Fruit fly (Drosophila melanogaster) S2 (cell line): Measurements from ENCODE around the gene betaNACtes1.

ENCODE experiments used
- CG8478 ChIP-seq: fragments of >200 bp; optimal IDR thresholded peaks from 2 replicates; lab custom pipeline; 2018
- CTCF ChIP-seq, 2 experiments: fragments of >200 bp; optimal IDR thresholded peaks; 2 replicates each; lab custom pipeline; 2018

The betaNACtes1 gene

DNA sequence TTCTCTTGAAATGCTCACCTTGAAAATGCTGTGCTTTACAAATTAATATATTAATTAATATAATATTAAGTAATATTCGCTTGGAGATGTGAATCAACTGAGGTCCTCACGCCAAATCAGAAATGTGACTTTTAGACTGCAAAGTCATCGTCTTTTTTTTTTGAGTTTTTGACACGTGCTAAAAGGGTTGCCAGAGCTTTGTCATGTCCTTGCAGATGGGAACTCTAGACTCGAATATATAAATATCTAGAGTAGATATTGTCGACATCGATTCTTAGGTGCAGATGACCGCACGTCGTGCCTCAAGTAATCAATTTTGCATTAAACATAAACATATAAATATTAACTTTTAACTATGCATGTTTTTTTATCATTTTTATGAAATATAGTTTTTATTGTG is at the start of gene betaNACtes1:
Gene betaNACtes1, minus strand, starts transcription at position 101 of the 400 bp plus-strand sequence.
- TF ChIP-seq CG8478 (no peak), CTCF (optimal IDR thresholded peaks at IDR 0.05; lab: Kevin White, UChicago) (no peak)

DNA sequence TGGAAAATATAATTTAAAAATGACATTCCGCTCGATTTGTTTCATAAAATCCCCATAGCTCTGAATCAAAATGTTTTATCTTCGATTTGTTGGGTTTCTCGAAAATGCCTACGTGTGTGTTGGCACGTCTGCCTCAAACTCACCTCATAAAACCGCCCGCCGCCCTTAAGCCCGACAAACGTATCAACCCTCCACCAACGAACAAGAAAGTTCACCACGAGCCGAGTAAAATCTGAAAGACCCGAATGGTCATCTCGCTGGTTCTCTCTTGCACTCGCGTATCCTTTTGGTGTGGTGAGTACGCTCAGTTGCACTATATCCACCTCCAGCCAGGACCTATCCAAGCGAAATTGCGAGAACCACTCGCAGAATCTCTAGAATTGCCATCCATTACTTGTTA is 49.6 kb upstream of the betaNACtes1 start:
- TF ChIP-seq CG8478 (no peak), CTCF (optimal IDR thresholded peaks at IDR 0.05; lab: Kevin White, UChicago) (no peak)

DNA sequence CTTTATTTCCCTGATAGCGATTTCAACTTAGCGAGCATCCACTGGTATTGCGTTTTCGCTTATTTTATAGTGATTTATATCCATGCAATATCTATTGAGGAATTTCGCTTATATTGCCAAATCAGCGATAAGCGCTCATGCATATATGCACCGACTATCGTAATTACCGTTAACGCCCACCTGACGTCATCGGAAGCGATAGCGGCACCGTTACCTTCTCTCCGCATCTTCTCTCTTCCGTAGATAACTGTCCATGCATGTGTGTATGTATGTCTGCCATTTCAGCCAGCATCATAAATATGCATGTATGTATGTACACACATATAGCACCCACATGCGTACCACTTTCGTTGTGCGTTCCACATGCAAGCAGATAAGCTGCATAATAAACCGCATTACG is 48.8 kb upstream of the betaNACtes1 start:
- TF ChIP-seq CG8478 (no peak), CTCF (optimal IDR thresholded peaks at IDR 0.05; lab: Kevin White, UChicago) (no peak)

DNA sequence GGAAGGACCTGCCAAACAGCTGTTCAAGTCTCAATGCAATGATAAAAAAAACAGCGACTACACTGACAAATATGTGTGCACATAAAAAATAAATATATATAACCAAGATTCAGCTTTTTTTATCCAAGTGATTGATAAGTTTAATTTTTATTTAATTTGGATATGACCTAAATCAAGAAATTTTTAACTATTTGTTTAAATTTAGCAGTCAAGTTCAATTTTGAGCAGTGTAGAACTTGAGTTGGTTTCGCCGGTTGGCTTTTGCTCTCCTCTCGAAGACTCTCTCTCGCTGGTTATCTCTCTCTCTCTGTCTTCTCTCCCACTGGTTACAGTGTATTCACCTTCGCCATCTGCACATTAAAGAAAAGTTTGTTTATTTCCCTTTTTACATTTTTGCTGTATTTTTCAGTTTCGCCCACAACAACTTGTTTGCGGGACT is 45.6 kb upstream of the betaNACtes1 start:
- no peak for TF ChIP-seq CTCF (optimal IDR thresholded peaks at IDR 0.05; lab: Kevin White, UChicago)
- TF ChIP-seq CG8478, result no peak

DNA sequence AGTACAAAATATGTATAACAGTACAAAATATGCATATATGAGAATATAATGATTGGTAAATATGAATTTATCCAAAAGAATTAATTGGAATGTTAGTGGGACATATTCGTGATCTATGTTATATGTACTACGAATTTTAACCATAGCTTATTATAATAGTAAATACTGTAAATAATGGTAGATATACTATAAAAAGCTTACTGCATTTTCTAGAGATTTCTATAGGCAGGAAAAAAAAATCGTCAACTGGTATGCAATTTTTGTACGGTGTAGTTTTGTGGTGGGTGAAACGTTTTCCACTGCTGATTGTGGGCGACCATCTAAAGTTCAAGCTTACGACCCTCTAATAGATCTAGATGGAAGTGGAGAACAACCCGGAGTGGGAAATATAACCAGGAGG is 44.4 kb upstream of the betaNACtes1 start:
- TF ChIP-seq CTCF (optimal IDR thresholded peaks at IDR 0.05; lab: Kevin White, UChicago) (no peak), CG8478 (no peak)

DNA sequence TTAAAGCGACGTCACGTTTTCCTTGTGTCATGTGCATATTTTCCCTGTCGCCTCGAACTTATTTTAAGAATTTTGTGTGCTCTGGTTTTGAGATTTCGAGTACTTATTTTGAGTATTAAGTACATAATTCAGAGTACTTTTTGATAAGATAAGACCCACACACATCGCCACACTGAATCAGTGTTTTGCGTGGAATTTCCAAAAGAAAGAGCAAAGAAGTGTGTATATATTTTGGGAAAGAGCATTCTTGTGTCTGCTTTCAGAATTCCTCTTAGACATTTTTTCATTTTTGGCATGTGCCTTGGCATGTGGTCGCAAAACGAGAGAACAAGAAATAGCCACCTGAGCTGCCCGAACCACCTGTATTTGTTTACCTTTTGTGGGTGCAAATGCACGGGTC is 43.4 kb upstream of the betaNACtes1 start:
- no peak for TF ChIP-seq CTCF (optimal IDR thresholded peaks at IDR 0.05; lab: Kevin White, UChicago)
- TF ChIP-seq CG8478, result no peak

DNA sequence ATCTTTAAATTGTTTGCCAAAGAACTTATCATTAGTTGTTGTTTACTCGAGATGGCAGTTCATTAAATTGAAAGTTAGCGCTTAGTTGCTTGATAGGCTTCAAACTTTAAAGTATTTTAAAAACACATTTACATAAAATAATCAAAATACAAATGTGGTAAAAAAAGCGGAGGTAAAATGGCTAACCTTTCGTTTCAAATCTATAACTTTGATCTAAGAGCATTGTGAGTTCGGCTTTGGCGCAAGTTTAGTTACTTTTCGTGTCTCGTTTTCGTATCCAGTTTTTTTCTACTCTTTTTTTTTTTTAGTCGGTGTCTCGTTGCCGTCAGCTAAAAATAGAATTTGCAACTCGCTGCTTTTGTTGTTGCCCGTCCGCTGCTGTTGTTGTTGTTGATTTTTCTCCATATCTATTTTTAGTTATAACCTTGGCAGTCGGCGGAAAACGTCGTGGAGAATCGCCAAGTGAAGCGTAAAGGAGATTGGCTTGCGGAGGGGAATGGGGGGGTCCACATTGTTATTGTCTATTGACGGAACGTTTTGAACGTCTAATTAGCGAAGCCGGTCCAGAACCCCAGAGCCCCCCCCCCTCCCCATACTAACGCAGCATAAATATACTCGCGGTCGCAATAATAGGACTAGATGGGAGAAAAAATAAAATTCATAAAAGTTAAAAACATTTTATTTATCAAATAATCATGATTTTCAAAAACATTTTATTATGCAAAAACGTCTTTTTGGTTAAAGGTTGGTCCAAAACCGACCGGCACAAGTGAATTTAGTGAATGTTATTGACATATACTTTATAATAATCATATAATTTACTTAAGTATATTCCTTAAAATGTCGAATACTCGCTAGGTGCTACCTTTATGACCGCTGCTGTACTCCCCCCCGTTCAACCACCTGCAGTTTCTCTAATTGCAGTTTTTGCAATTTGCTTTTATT is 42.4 kb upstream of the betaNACtes1 start:
- no peak for TF ChIP-seq CTCF (optimal IDR thresholded peaks at IDR 0.05; lab: Kevin White, UChicago)
- no peak for TF ChIP-seq CG8478

DNA sequence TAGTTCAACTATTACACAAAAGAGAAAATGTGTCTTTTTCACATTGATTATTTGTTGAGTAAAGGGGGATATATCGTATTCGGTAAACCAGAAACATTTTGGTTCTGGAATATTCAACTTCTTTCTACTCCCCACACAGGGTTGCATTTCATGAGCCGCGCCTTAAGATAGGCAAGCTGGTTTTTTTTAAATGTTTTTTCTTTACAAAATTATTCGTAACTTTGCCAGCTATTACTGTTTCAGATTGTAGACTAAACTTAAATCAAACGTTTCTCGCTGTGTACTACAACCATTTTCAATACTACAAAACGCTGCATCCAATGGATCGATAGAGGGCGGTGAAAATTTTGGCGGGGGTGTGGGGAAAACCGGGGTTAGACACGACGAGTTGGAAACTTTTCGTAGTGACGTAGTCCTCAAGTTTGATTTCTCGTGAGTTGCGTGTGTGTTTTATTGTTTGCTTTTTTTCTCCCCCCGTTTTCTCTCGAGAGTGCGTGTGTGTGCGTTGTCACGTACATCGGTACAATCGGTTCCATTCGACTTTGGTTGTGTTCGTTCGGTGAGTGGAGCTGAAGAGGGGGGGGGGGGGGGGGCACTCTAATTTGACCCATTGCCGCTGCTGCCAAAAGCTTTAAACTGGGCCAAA is 41.2 kb upstream of the betaNACtes1 start:
- TF ChIP-seq CTCF (optimal IDR thresholded peaks at IDR 0.05; lab: Kevin White, UChicago) (no peak), CG8478 (no peak)

DNA sequence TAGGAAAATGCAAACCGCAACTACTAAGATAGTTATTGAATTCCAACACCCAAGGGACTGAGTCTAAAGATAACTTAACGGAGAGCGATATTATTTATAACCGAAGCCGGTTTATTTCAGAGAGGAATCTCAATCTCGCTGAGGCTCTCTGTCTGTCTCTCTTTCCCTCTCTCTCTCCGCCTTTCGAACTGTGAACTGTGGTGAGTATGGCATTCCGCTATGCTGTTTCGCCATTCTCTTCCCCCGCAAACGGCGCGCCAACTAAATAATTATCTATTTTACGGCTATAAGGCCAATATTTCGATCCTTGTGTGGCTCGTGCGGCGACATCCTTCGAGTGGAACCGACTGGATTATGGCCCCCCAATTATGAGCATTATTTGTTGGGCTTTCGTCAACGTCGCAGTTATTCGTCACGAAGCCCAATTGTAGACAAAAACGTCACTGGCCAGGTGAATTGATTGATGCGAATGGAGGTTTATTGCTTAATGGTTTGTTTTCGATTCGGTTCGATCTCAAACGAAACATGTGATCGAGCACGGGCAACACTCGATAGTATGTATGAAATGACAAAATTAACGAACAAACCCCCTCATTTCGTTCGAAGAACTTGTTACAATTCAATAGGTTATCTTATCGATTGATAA is 39.8 kb upstream of the betaNACtes1 start:
- TF ChIP-seq CG8478, result no peak
- no peak for TF ChIP-seq CTCF (optimal IDR thresholded peaks at IDR 0.05; lab: Kevin White, UChicago)

DNA sequence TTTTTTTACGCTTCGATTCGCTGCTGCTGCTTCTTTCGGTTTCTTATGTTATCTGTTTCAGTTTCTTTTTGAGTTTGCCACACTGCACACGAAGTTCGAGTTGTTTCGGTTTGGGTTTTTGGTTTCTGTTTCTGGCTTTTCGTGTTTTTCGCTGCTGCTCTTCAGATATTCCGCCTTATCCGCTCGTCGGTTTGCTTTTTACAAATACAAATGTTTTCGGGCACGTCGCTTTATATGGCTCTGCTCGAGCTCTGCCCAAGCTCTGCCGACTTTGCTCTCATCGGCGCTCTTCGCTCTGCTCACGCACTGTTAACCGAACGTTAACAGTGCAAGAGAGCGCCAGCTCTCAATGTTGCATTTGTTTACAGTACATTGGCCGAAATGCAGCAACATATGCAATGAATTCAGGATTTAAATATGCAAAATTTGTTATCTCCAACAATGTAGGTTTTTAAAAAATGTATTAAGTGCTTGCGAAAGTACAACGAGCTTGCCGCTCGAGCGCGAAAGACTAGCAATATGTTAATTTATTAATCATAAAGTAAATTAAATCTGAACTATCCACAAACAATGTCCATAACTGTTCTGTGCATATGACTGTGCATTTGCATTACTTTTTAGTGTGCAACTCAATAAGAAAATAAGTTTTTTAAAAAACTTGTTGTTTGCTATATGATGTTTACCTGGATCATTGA is 39.0 kb upstream of the betaNACtes1 start:
- TF ChIP-seq CG8478 (no peak), CTCF (optimal IDR thresholded peaks at IDR 0.05; lab: Kevin White, UChicago) (no peak)

DNA sequence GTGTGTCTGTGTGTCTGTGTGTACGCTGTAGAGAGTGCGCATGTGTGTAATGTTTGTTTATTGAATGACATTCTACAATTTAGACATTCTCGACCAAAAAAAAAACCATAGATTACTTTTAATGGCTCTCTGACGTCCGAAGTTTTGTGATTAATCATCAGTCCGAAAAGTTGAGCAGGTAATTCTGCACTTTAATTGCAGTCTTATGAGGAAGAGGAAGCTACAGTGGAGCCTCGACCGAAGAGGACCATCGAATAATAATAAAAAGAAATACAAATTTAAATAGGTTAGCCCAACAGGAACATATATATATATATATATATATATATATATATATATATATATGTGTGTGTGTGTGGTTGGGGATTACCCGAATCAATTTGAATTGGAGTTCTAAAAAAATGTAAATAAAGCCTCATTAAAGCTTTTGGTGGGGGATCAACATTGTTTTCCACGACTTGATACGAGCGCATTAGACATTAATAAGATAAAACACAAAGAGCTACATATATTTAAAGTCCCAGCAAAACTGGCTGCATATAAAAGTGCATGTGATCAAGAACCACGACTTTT is 36.9 kb upstream of the betaNACtes1 start:
- TF ChIP-seq CTCF (optimal IDR thresholded peaks at IDR 0.05; lab: Kevin White, UChicago) (no peak), CG8478 (no peak)

DNA sequence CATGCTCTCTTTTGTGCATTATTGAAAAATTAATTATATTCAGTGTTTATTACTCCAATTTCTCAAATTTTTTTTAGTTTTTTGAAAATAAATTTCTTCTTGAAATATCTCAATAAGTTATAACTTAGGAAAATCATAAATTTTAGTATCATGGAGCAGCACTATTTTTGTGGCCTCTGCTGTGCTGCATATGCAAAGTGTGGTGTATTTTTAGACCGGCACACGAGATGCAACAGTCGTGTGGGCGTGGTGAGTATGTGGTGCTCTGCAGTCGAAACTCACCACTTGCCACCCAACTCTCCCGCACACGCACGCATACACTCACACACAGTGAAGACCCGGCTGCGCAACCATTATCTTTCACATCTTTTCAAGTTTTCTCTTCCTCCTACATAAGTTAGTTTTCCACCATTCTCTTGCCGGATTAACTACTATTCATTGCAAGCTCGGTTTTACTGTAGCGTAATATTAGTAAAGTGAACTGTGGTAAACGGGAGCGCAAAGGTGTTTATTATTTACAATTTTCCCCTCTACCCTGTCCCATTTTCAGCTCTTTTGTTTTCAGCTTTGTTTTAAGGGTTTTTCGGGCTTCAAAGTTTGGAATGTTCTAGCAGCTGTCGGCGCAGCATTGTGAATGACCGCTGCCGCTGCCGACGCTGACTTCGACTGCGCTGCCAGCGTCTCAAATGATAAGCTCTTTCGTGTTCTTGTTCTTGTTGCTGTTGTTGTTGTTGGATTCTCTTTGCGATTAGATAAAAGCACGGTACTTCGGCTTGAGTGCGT is 36.2 kb upstream of the betaNACtes1 start:
- TF ChIP-seq CTCF (optimal IDR thresholded peaks at IDR 0.05; lab: Kevin White, UChicago), result no peak
- no peak for TF ChIP-seq CG8478

DNA sequence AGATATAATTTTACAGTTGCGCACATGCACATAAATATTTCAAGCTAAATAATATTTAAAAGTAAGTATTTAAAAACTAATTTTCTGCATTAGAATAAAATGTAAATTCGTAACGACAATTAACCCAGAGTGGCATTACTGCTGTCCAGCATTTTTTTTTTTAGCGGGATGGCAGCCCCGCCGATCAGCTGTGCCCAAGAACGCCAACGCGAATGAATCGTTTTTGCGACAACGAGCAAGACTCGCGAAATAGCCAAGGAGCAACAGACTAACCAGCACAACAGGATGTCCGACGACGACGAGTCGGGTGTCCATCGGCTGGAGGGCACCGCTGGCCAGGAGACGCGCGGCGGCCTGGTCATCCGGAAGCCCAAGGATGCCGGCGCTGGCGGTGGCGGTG is 28.8 kb upstream of the betaNACtes1 start, which contains the start of gene Prp16:
Gene Prp16, plus strand, starts transcription at position 185 of the 400 bp plus-strand sequence.
- no peak for TF ChIP-seq CTCF (optimal IDR thresholded peaks at IDR 0.05; lab: Kevin White, UChicago)
- TF ChIP-seq CG8478, result no peak

DNA sequence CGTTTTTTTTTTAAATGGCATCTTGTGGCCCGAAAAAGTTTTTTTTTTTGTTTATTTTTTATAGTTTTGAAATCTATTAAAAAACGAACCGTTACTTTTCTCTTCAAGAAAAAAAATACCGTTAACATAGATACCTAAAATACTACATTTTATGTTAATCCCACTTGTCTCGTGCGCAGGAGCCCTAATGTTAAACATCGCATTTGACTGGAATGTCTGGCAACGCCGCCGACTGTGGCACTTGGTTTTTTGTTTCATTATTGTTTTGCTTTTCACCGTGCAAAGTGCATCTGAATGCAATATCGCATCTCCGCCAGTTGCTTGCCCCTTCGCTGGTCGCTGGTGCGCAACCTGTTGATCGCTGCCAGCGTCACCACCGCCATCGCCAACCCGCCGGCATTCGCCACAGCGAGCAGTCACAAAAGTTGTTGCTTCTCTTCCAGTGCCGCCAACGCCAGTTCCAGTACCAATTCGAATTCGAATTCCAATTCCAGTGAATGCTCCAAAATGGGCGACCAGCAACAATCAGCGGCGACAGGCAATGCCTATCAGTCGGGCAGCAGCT is 27.6 kb upstream of the betaNACtes1 start, which contains the start of gene CG11590:
Gene CG11590, plus strand, starts transcription at position 212 of the 565 bp plus-strand sequence.
- TF ChIP-seq CTCF (optimal IDR thresholded peaks at IDR 0.05; lab: Kevin White, UChicago) (no peak), CG8478 (no peak)
